Fruit fly (Drosophila melanogaster) whole organism, embryonic: ENCODE results near the gene Syt12.

Source experiments
- Asciz ChIP-seq: fragments of 200-800 bp; sonication (Bioruptor generic); optimal IDR thresholded peaks from 2 replicates; lab custom pipeline; 2017; ENCODE audit warnings: missing biosample characterization, mild to moderate bottlenecking, missing genetic modification characterization, missing genetic modification reagents
- Blimp-1 ChIP-seq: fragments of 200-800 bp; sonication (Bioruptor generic); optimal IDR thresholded peaks from 3 replicates; lab custom pipeline; 2018; ENCODE audit warnings: missing biosample characterization, missing genetic modification characterization, mild to moderate bottlenecking, moderate library complexity, missing genetic modification reagents
- CG10565 ChIP-seq: fragments of 200-800 bp; sonication (Bioruptor generic); optimal IDR thresholded peaks from 3 replicates; lab custom pipeline; 2016; ENCODE audit warnings: missing biosample characterization, mild to moderate bottlenecking, missing genetic modification characterization
- CG12236 ChIP-seq: fragments of 200-800 bp; sonication (Bioruptor generic); optimal IDR thresholded peaks from 2 replicates; lab custom pipeline; 2016; ENCODE audit warnings: missing biosample characterization, missing genetic modification characterization
- CG13123 ChIP-seq: fragments of 200-800 bp; sonication (Bioruptor generic); optimal IDR thresholded peaks from 2 replicates; lab custom pipeline; 2016; ENCODE audit warnings: missing biosample characterization, missing genetic modification characterization
- CG14441 ChIP-seq: fragments of 200-800 bp; sonication (Bioruptor generic); IDR thresholded peaks from 2 replicates; pipeline ENCODE4 v1.3.6; 2022; ENCODE audit warnings: missing biosample characterization, missing genetic modification characterization
- CG15011 ChIP-seq: fragments of 200-800 bp; sonication (Bioruptor generic); optimal IDR thresholded peaks from 3 replicates; lab custom pipeline; 2018; ENCODE audit warnings: missing biosample characterization, mild to moderate bottlenecking, missing genetic modification characterization
- CG15073 ChIP-seq: fragments of 200-800 bp; sonication (Bioruptor generic); optimal IDR thresholded peaks from 2 replicates; lab custom pipeline; 2016; ENCODE audit warnings: missing biosample characterization, missing genetic modification characterization
- CG17802 ChIP-seq: fragments of 200-800 bp; sonication (Bioruptor generic); optimal IDR thresholded peaks from 2 replicates; lab custom pipeline; 2018; ENCODE audit warnings: missing biosample characterization, mild to moderate bottlenecking, missing genetic modification characterization, moderate library complexity
- CG2120 ChIP-seq: fragments of 200-800 bp; sonication (Bioruptor generic); optimal IDR thresholded peaks from 3 replicates; lab custom pipeline; 2016; ENCODE audit warnings: missing biosample characterization, missing genetic modification characterization
- CG2875 ChIP-seq: fragments of 200-800 bp; sonication (Bioruptor generic); optimal IDR thresholded peaks from 2 replicates; lab custom pipeline; 2017; ENCODE audit warnings: missing biosample characterization, mild to moderate bottlenecking, missing genetic modification characterization, missing genetic modification reagents
- CG31441 ChIP-seq: fragments of 200-800 bp; sonication (Bioruptor generic); IDR thresholded peaks from 2 replicates; pipeline ENCODE4 v1.3.6; 2022; ENCODE audit warnings: missing biosample characterization, missing genetic modification characterization
- CG42726 ChIP-seq: fragments of 200-800 bp; sonication (Bioruptor generic); IDR thresholded peaks from 2 replicates; pipeline ENCODE4 v1.3.6; 2022; ENCODE audit warnings: missing biosample characterization, missing genetic modification characterization; ENCODE audit not compliant: partially characterized antibody
- CG5245 ChIP-seq: fragments of 200-800 bp; sonication (Bioruptor generic); optimal IDR thresholded peaks from 3 replicates; lab custom pipeline; 2016; ENCODE audit warnings: missing biosample characterization, missing genetic modification characterization
- CG6854 ChIP-seq: fragments of 200-800 bp; sonication (Bioruptor generic); optimal IDR thresholded peaks from 3 replicates; lab custom pipeline; 2017; ENCODE audit warnings: missing biosample characterization, mild to moderate bottlenecking, missing genetic modification characterization
- CG7745 ChIP-seq: fragments of 200-800 bp; sonication (Bioruptor generic); optimal IDR thresholded peaks from 2 replicates; lab custom pipeline; 2018; ENCODE audit warnings: missing biosample characterization, mild to moderate bottlenecking, missing genetic modification characterization, moderate library complexity
- CG9932 ChIP-seq: fragments of 200-800 bp; sonication (Bioruptor generic); IDR thresholded peaks from 2 replicates; pipeline ENCODE4 v1.3.6; 2022; ENCODE audit warnings: missing biosample characterization, missing genetic modification characterization
- CoRest ChIP-seq: fragments of 200-800 bp; sonication (Bioruptor generic); optimal IDR thresholded peaks from 3 replicates; lab custom pipeline; 2018; ENCODE audit warnings: missing biosample characterization, mild to moderate bottlenecking, missing genetic modification characterization, moderate library complexity
- CrebB ChIP-seq: fragments of 200-800 bp; sonication (Bioruptor generic); optimal IDR thresholded peaks from 3 replicates; lab custom pipeline; 2018; ENCODE audit warnings: missing biosample characterization, mild to moderate bottlenecking, missing genetic modification characterization
- Dref ChIP-seq: fragments of 200-800 bp; sonication (Bioruptor generic); IDR thresholded peaks from 2 replicates; pipeline ENCODE4 v1.3.6; 2022; ENCODE audit warnings: missing biosample characterization, missing genetic modification characterization
- Ets97D ChIP-seq: fragments of 200-800 bp; sonication (Bioruptor generic); optimal IDR thresholded peaks from 3 replicates; lab custom pipeline; 2016; ENCODE audit warnings: missing biosample characterization, missing genetic modification characterization
- HmgZ ChIP-seq: fragments of 200-800 bp; sonication (Bioruptor generic); optimal IDR thresholded peaks from 2 replicates; lab custom pipeline; 2018; ENCODE audit warnings: missing biosample characterization, mild to moderate bottlenecking, missing genetic modification characterization
- Hr51 ChIP-seq, 2 experiments: fragments of 200-800 bp; sonication (Bioruptor generic); optimal IDR thresholded peaks; 2 replicates in 1 of 2; 3 replicates in 1 of 2; lab custom pipeline; 2016 to 2018; ENCODE audit warnings: missing biosample characterization in 2 of 2, missing genetic modification characterization in 2 of 2, mild to moderate bottlenecking in 1 of 2, moderate library complexity in 1 of 2
- MBD-R2 ChIP-seq: fragments of 200-800 bp; sonication (Bioruptor generic); IDR thresholded peaks from 2 replicates; pipeline ENCODE4 v1.3.6; 2022; ENCODE audit warnings: missing biosample characterization, missing genetic modification characterization
- Mad ChIP-seq: fragments of 200-800 bp; sonication (Bioruptor generic); optimal IDR thresholded peaks from 2 replicates; lab custom pipeline; 2016; ENCODE audit warnings: missing biosample characterization, missing genetic modification characterization
- Neu2 ChIP-seq: fragments of 200-800 bp; sonication (Bioruptor generic); optimal IDR thresholded peaks from 3 replicates; lab custom pipeline; 2016; ENCODE audit warnings: missing biosample characterization, missing genetic modification characterization, borderline replicate concordance
- Oli ChIP-seq: fragments of 200-800 bp; sonication (Bioruptor generic); optimal IDR thresholded peaks from 2 replicates; lab custom pipeline; 2018; ENCODE audit warnings: missing biosample characterization, mild to moderate bottlenecking, missing genetic modification characterization, moderate library complexity
- Opbp ChIP-seq: fragments of 200-800 bp; sonication (Bioruptor generic); IDR thresholded peaks from 3 replicates; pipeline ENCODE4 v1.3.6; 2022; ENCODE audit warnings: missing biosample characterization, missing genetic modification characterization; ENCODE audit not compliant: partially characterized antibody
- da ChIP-seq: fragments of 200-800 bp; sonication (Bioruptor generic); optimal IDR thresholded peaks from 2 replicates; lab custom pipeline; 2016; ENCODE audit warnings: missing biosample characterization, missing genetic modification characterization
- dan ChIP-seq: fragments of 200-800 bp; sonication (Bioruptor generic); IDR thresholded peaks from 2 replicates; pipeline ENCODE4 v1.3.6; 2022; ENCODE audit warnings: missing biosample characterization, missing genetic modification characterization
- disco-r ChIP-seq: fragments of 200-800 bp; sonication (Bioruptor generic); optimal IDR thresholded peaks from 2 replicates; lab custom pipeline; 2016; ENCODE audit warnings: missing biosample characterization, missing genetic modification characterization
- ems ChIP-seq: fragments of 200-800 bp; sonication (Bioruptor generic); optimal IDR thresholded peaks from 3 replicates; lab custom pipeline; 2016; ENCODE audit warnings: missing biosample characterization, missing genetic modification characterization
- eve ChIP-seq, 2 experiments: fragments of >200 bp; optimal IDR thresholded peaks; 2 replicates each; lab custom pipeline; 2017; ENCODE audit warnings: missing biosample characterization in 2 of 2, missing genetic modification characterization in 2 of 2
- exex ChIP-seq: fragments of 200-800 bp; sonication (Bioruptor generic); optimal IDR thresholded peaks from 4 replicates; lab custom pipeline; 2018; ENCODE audit warnings: missing biosample characterization, mild to moderate bottlenecking, missing genetic modification characterization, moderate library complexity
- eyg ChIP-seq: fragments of 200-800 bp; sonication (Bioruptor generic); optimal IDR thresholded peaks from 3 replicates; lab custom pipeline; 2016; ENCODE audit warnings: missing biosample characterization, missing genetic modification characterization
- fd3F ChIP-seq: fragments of 200-800 bp; sonication (Bioruptor generic); optimal IDR thresholded peaks from 2 replicates; lab custom pipeline; 2018; ENCODE audit warnings: missing biosample characterization, mild to moderate bottlenecking, missing genetic modification characterization, moderate library complexity
- fru ChIP-seq: fragments of >200 bp; optimal IDR thresholded peaks from 2 replicates; lab custom pipeline; 2017
- gt ChIP-seq: fragments of 200-800 bp; sonication (Bioruptor generic); IDR thresholded peaks from 2 replicates; pipeline ENCODE4 v1.3.6; 2022; ENCODE audit warnings: missing biosample characterization, missing genetic modification characterization
- h ChIP-seq: fragments of >200 bp; optimal IDR thresholded peaks from 2 replicates; lab custom pipeline; 2017
- nerfin-1 ChIP-seq: fragments of 200-800 bp; sonication (Bioruptor generic); optimal IDR thresholded peaks from 3 replicates; lab custom pipeline; 2019; ENCODE audit warnings: missing biosample characterization, mild to moderate bottlenecking, missing genetic modification characterization, moderate library complexity
- pan ChIP-seq, 4 experiments: fragments of >200 bp in 3 of 4; fragments of 200-800 bp in 1 of 4; sonication (Bioruptor generic) in 1 of 4; optimal IDR thresholded peaks in 3 of 4; IDR thresholded peaks in 1 of 4; 2 replicates each; pipeline versions ENCODE4 v1.3.6 to Lab custom; 2017 to 2022; ENCODE audit warnings: missing biosample characterization in 2 of 4, missing genetic modification characterization in 2 of 4, mixed read lengths in 1 of 4
- pzg ChIP-seq: fragments of 200-800 bp; sonication (Bioruptor generic); optimal IDR thresholded peaks from 3 replicates; lab custom pipeline; 2018; ENCODE audit warnings: missing biosample characterization, mild to moderate bottlenecking, missing genetic modification characterization, moderate library complexity
- ranshi ChIP-seq: fragments of 200-800 bp; sonication (Bioruptor generic); IDR thresholded peaks from 2 replicates; pipeline ENCODE4 v1.3.6; 2022; ENCODE audit warnings: missing biosample characterization, missing genetic modification characterization
- ro ChIP-seq: fragments of 200-800 bp; sonication (Bioruptor generic); IDR thresholded peaks from 2 replicates; pipeline ENCODE4 v1.3.6; 2022; ENCODE audit warnings: missing biosample characterization, missing genetic modification characterization
- salm ChIP-seq: fragments of 200-800 bp; sonication (Bioruptor generic); optimal IDR thresholded peaks from 2 replicates; lab custom pipeline; 2018; ENCODE audit warnings: missing biosample characterization, mild to moderate bottlenecking, missing genetic modification characterization
- slp2 ChIP-seq: fragments of 200-800 bp; sonication (Bioruptor generic); optimal IDR thresholded peaks from 2 replicates; lab custom pipeline; 2016; ENCODE audit warnings: missing biosample characterization, missing genetic modification characterization
- sug ChIP-seq: fragments of 200-800 bp; optimal IDR thresholded peaks from 2 replicates; lab custom pipeline; 2019; ENCODE audit warnings: missing biosample characterization, mild to moderate bottlenecking, missing genetic modification characterization, moderate library complexity
- tx ChIP-seq: fragments of 200-800 bp; sonication (Bioruptor generic); optimal IDR thresholded peaks from 2 replicates; lab custom pipeline; 2016; ENCODE audit warnings: missing biosample characterization, missing genetic modification characterization
- zfh2 ChIP-seq: fragments of 200-800 bp; sonication (Bioruptor generic); optimal IDR thresholded peaks from 2 replicates; lab custom pipeline; 2016; ENCODE audit warnings: missing biosample characterization, missing genetic modification characterization

Gene Syt12

DNA sequence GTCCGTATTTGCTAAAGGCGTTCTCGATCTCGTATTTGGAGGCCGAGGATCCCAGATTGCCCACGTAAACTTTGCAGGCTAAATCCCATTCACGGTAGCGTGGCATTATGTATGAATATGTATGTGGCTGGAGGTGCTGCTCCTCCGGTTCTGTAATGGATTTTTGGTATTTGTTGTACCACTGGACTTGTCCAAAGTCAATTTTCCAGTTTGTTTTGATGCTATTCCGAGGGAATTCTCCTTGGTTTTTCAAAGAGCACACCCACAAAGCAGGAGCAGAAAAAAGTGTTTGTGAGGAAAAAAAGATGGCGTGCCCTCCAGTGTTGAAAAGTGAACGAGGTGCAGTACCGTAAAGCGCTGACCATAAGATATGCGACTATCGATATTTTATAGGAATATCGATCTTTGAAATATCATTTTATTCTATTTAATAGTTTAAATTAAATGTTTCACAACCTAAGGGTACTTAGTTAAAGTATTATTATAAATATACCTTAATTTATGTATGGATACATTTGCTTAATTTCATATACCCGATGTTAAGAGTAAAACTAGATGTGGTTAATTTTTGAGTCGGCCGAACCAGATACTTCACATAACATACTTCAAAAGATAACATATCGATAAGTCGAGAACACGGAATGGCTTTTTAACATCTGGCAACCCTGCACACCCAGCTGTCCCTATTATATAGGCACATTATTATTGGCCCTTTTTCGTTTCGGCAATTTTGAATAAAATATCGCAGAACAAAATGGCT lies 25.7 kb downstream of the Syt12 start, which contains the start of the genes Rbp1-like and Tim9a (continued):
- TF ChIP-seq exex (peak; percentile 9), nerfin-1 (no peak), sug (peak; percentile 70), CG13123 (no peak), da (GFP tag; lab: Kevin White, UChicago) (no peak), ro (GFP tag; lab: Robert Waterston, UW) (no peak), CG12236 (no peak), zfh2 (GFP tag; lab: Kevin White, UChicago) (peak; percentile 18), CrebB (tag; lab: Kevin White, UChicago) (no peak), CG5245 (GFP tag; lab: Kevin White, UChicago) (no peak), Ets97D (GFP tag; lab: Kevin White, UChicago) (peak; percentile 36), CG15073 (no peak), CG31441 (GFP tag; lab: Robert Waterston, UW) (peak; percentile 37; the same call in 1 of the 2 replicates), salm (tag; lab: Kevin White, UChicago) (no peak), fru (lab: Kevin White, UChicago) (no peak), pzg (GFP tag; lab: Kevin White, UChicago) (peak; percentile 49), disco-r (GFP tag; lab: Kevin White, UChicago) (no peak), Opbp (GFP tag; lab: Robert Waterston, UW) (peak; percentile 59; the same call in 2 of the 3 replicates), fd3F (GFP tag; lab: Kevin White, UChicago) (no peak), Blimp-1 (GFP tag; lab: Kevin White, UChicago) (no peak), CG15011 (GFP tag; lab: Kevin White, UChicago) (peak; percentile 41), Mad (peak; percentile 15), ranshi (GFP tag; lab: Robert Waterston, UW) (0 out of 2 replicates have a peak, but pooled peaks have one; percentile 12), MBD-R2 (peak; percentile 24; the same call in 1 of the 2 replicates), Neu2 (GFP tag; lab: Kevin White, UChicago) (no peak), eve (GFP tag; optimal IDR thresholded peaks at IDR 0.05; lab: Kevin White, UChicago) (peak in 1 of 2 experiments; percentile 79), gt (GFP tag; lab: Robert Waterston, UW) (no peak), dan (GFP tag; lab: Robert Waterston, UW) (no peak), pan (optimal IDR thresholded peaks at IDR 0.05; lab: Kevin White, UChicago) (no peak), pan (GFP tag; optimal IDR thresholded peaks at IDR 0.05 in 1 of 2, IDR thresholded peaks at IDR 0.05 in 1 of 2) (no peak), CG42726 (GFP tag; lab: Robert Waterston, UW) (no peak; the same call in 1 of the 2 replicates), CG7745 (tag; lab: Kevin White, UChicago) (no peak), CG2875 (no peak), eyg (GFP tag; lab: Kevin White, UChicago) (no peak), tx (GFP tag; lab: Kevin White, UChicago) (no peak), CG2120 (GFP tag; lab: Kevin White, UChicago) (peak; percentile 46), CoRest (tag; lab: Kevin White, UChicago) (peak; percentile 56), CG14441 (GFP tag; lab: Robert Waterston, UW) (no peak), h (lab: Kevin White, UChicago) (no peak), Oli (tag; lab: Kevin White, UChicago) (no peak), Hr51 (GFP tag; optimal IDR thresholded peaks at IDR 0.05; lab: Kevin White, UChicago) (peak in 1 of 2 experiments; percentile 41), CG10565 (GFP tag; lab: Kevin White, UChicago) (no peak), ems (no peak), CG6854 (no peak), Dref (peak; percentile 67), slp2 (GFP tag; lab: Kevin White, UChicago) (no peak), CG9932 (GFP tag; lab: Robert Waterston, UW) (peak; percentile 65), Asciz (GFP tag; lab: Kevin White, UChicago) (no peak), CG17802 (tag; lab: Kevin White, UChicago) (no peak), HmgZ (tag; lab: Kevin White, UChicago) (peak; percentile 13)
